Worm (Caenorhabditis elegans) whole organism, dauer: Measurements from ENCODE around the gene C24A3.1.

ENCODE experiments used
- unc-62 ChIP-seq: sonication (generic microtip); optimal IDR thresholded peaks from 2 replicates; lab custom pipeline; 2017; ENCODE audit warnings: missing biosample characterization, missing genetic modification reagents, missing genetic modification characterization

Gene C24A3.1

ce11 chrX:9045913-9046312 lies 47.0 kb downstream of the C24A3.1 start, which contains the start of gene prdm-14:
prdm-14 (plus strand) TSS chrX:9046213.
- no peak for TF ChIP-seq unc-62 (GFP tag; lab: Kevin White, UChicago)

ce11 chrX:9048657-9049056 lies 49.8 kb downstream of the C24A3.1 start, which contains the start of gene F47E1.20:
F47E1.20 (plus strand) TSS chrX:9048957.
- no peak for TF ChIP-seq unc-62 (GFP tag; lab: Kevin White, UChicago)

- no peak for TF ChIP-seq unc-62 (GFP tag; lab: Kevin White, UChicago)
Observed at ce11 chrX:9053426-9053825, 54.6 kb downstream of the C24A3.1 start.
